Fruit fly (Drosophila melanogaster) whole organism, embryonic: ENCODE data around the gene Cdk1.

Experiments used
- Bgb ChIP-seq: fragments of 200-800 bp; sonication (Bioruptor generic); IDR thresholded peaks from 2 replicates; pipeline ENCODE4 v1.3.6; 2022; ENCODE audit warnings: missing biosample characterization, missing genetic modification characterization; ENCODE audit not compliant: partially characterized antibody
- CG10959 ChIP-seq: fragments of 200-800 bp; sonication (Bioruptor generic); IDR thresholded peaks from 2 replicates; pipeline ENCODE4 v1.3.6; 2022; ENCODE audit warnings: missing biosample characterization, missing genetic modification characterization
- CG11696 ChIP-seq: fragments of 200-800 bp; sonication (Bioruptor generic); IDR thresholded peaks from 2 replicates; pipeline ENCODE4 v1.3.6; 2022; ENCODE audit warnings: missing biosample characterization, missing genetic modification characterization
- CG12104 ChIP-seq: fragments of 200-800 bp; sonication (Bioruptor generic); optimal IDR thresholded peaks from 3 replicates; lab custom pipeline; 2016; ENCODE audit warnings: missing biosample characterization, missing genetic modification characterization
- CG17359 ChIP-seq: fragments of 200-800 bp; sonication (Bioruptor generic); optimal IDR thresholded peaks from 3 replicates; lab custom pipeline; 2018; ENCODE audit warnings: missing biosample characterization, mild to moderate bottlenecking, missing genetic modification characterization, moderate library complexity
- CG17385 ChIP-seq: fragments of 200-800 bp; sonication (Bioruptor generic); optimal IDR thresholded peaks from 3 replicates; lab custom pipeline; 2018; ENCODE audit warnings: missing biosample characterization, mild to moderate bottlenecking, missing genetic modification characterization
- CG2202 ChIP-seq: fragments of 200-800 bp; sonication (Bioruptor generic); optimal IDR thresholded peaks from 2 replicates; lab custom pipeline; 2018; ENCODE audit warnings: missing biosample characterization, mild to moderate bottlenecking, missing genetic modification characterization
- CG3281 ChIP-seq: fragments of 200-800 bp; sonication (Bioruptor generic); optimal IDR thresholded peaks from 3 replicates; lab custom pipeline; 2017; ENCODE audit warnings: missing biosample characterization, mild to moderate bottlenecking, missing genetic modification characterization
- CG3407 ChIP-seq: fragments of 200-800 bp; sonication (Bioruptor generic); optimal IDR thresholded peaks from 2 replicates; lab custom pipeline; 2018; ENCODE audit warnings: missing biosample characterization, mild to moderate bottlenecking, missing genetic modification characterization
- CG34376 ChIP-seq: fragments of 200-800 bp; sonication (Bioruptor generic); optimal IDR thresholded peaks from 2 replicates; lab custom pipeline; 2018; ENCODE audit warnings: missing biosample characterization, mild to moderate bottlenecking, missing genetic modification characterization
- CG3838 ChIP-seq: fragments of 200-800 bp; sonication (Bioruptor generic); optimal IDR thresholded peaks from 3 replicates; lab custom pipeline; 2016; ENCODE audit warnings: missing biosample characterization, missing genetic modification characterization
- CG5953 ChIP-seq: fragments of 200-800 bp; sonication (Bioruptor generic); IDR thresholded peaks from 2 replicates; pipeline ENCODE4 v1.3.6; 2022; ENCODE audit warnings: missing biosample characterization, missing genetic modification characterization
- CG6254 ChIP-seq: fragments of 200-800 bp; sonication (Bioruptor generic); optimal IDR thresholded peaks from 3 replicates; lab custom pipeline; 2017; ENCODE audit warnings: mild to moderate bottlenecking, missing biosample characterization, missing genetic modification reagents, missing genetic modification characterization
- CG7271 ChIP-seq: fragments of 200-800 bp; sonication (Bioruptor generic); optimal IDR thresholded peaks from 2 replicates; lab custom pipeline; 2018; ENCODE audit warnings: missing biosample characterization, mild to moderate bottlenecking, missing genetic modification characterization, moderate library complexity
- CG7745 ChIP-seq: fragments of 200-800 bp; sonication (Bioruptor generic); optimal IDR thresholded peaks from 2 replicates; lab custom pipeline; 2018; ENCODE audit warnings: missing biosample characterization, mild to moderate bottlenecking, missing genetic modification characterization, moderate library complexity
- CG7963 ChIP-seq: fragments of 200-800 bp; sonication (Bioruptor generic); IDR thresholded peaks from 3 replicates; pipeline ENCODE4 v1.3.6; 2022; ENCODE audit warnings: missing biosample characterization, missing genetic modification characterization; ENCODE audit not compliant: partially characterized antibody
- CG7987 ChIP-seq: fragments of 200-800 bp; sonication (Bioruptor generic); optimal IDR thresholded peaks from 2 replicates; lab custom pipeline; 2018; ENCODE audit warnings: missing biosample characterization, mild to moderate bottlenecking, missing genetic modification characterization, moderate library complexity
- CG8388 ChIP-seq: fragments of 200-800 bp; sonication (Bioruptor generic); optimal IDR thresholded peaks from 2 replicates; lab custom pipeline; 2019; ENCODE audit warnings: missing biosample characterization, mild to moderate bottlenecking, missing genetic modification characterization, moderate library complexity
- CG8944 ChIP-seq: fragments of 200-800 bp; sonication (Bioruptor generic); optimal IDR thresholded peaks from 3 replicates; lab custom pipeline; 2016; ENCODE audit warnings: missing biosample characterization, missing genetic modification characterization
- GATAe ChIP-seq: fragments of 200-800 bp; sonication (Bioruptor generic); conservative IDR thresholded peaks from 2 replicates; pipeline ENCODE4 v1.3.6; 2022; ENCODE audit warnings: missing biosample characterization, missing genetic modification characterization
- HLH54F ChIP-seq: fragments of 200-800 bp; sonication (Bioruptor generic); optimal IDR thresholded peaks from 3 replicates; lab custom pipeline; 2016; ENCODE audit warnings: missing biosample characterization, missing genetic modification characterization
- HmgZ ChIP-seq: fragments of 200-800 bp; sonication (Bioruptor generic); optimal IDR thresholded peaks from 2 replicates; lab custom pipeline; 2018; ENCODE audit warnings: missing biosample characterization, mild to moderate bottlenecking, missing genetic modification characterization
- Hmr ChIP-seq: fragments of 200-800 bp; sonication (Bioruptor generic); optimal IDR thresholded peaks from 3 replicates; lab custom pipeline; 2017; ENCODE audit warnings: mild to moderate bottlenecking, missing biosample characterization, missing genetic modification reagents, missing genetic modification characterization
- Jarid2 ChIP-seq: fragments of 200-800 bp; sonication (Bioruptor generic); optimal IDR thresholded peaks from 3 replicates; lab custom pipeline; 2017; ENCODE audit warnings: mild to moderate bottlenecking, missing biosample characterization, missing genetic modification reagents, missing genetic modification characterization
- Kr ChIP-seq: fragments of 200-800 bp; sonication (Bioruptor generic); optimal IDR thresholded peaks from 2 replicates; lab custom pipeline; 2017; ENCODE audit warnings: missing biosample characterization, mild to moderate bottlenecking, missing genetic modification characterization
- MBD-R2 ChIP-seq: fragments of 200-800 bp; sonication (Bioruptor generic); IDR thresholded peaks from 2 replicates; pipeline ENCODE4 v1.3.6; 2022; ENCODE audit warnings: missing biosample characterization, missing genetic modification characterization
- Max ChIP-seq: fragments of 200-800 bp; sonication (Bioruptor generic); optimal IDR thresholded peaks from 2 replicates; lab custom pipeline; 2016; ENCODE audit warnings: missing biosample characterization, mild to moderate bottlenecking, missing genetic modification characterization
- Poxn ChIP-seq: fragments of 200-800 bp; sonication (Bioruptor generic); IDR thresholded peaks from 2 replicates; pipeline ENCODE4 v1.3.6; 2022; ENCODE audit warnings: missing biosample characterization, missing genetic modification characterization
- Scr ChIP-seq: fragments of 200-800 bp; sonication (Bioruptor generic); IDR thresholded peaks from 2 replicates; pipeline ENCODE4 v1.3.6; 2022; ENCODE audit warnings: missing biosample characterization, missing genetic modification characterization; ENCODE audit not compliant: partially characterized antibody
- Usf ChIP-seq: fragments of 200-800 bp; sonication (Bioruptor generic); optimal IDR thresholded peaks from 2 replicates; lab custom pipeline; 2017; ENCODE audit warnings: missing genotype, missing biosample characterization, missing genetic modification characterization
- ase ChIP-seq: fragments of 200-800 bp; sonication (Bioruptor generic); IDR thresholded peaks from 3 replicates; pipeline ENCODE4 v1.3.6; 2022; ENCODE audit warnings: missing biosample characterization, missing genetic modification characterization
- ci ChIP-seq: fragments of 200-800 bp; sonication (Bioruptor generic); IDR thresholded peaks from 3 replicates; pipeline ENCODE4 v1.3.6; 2022; ENCODE audit warnings: missing biosample characterization, missing genetic modification characterization
- croc ChIP-seq: fragments of 200-800 bp; sonication (Bioruptor generic); conservative IDR thresholded peaks from 3 replicates; pipeline ENCODE4 v1.3.6; 2022; ENCODE audit warnings: missing biosample characterization, missing genetic modification characterization
- dpn ChIP-seq, 2 experiments: fragments of 200-800 bp; sonication (Bioruptor generic); optimal IDR thresholded peaks; 3 replicates each; lab custom pipeline; 2016; ENCODE audit warnings: missing biosample characterization in 2 of 2, missing genetic modification characterization in 2 of 2
- ewg ChIP-seq: fragments of 200-800 bp; sonication (Bioruptor generic); optimal IDR thresholded peaks from 3 replicates; lab custom pipeline; 2017; ENCODE audit warnings: mild to moderate bottlenecking, missing biosample characterization, missing genetic modification reagents, missing genetic modification characterization
- fd64A ChIP-seq: fragments of 200-800 bp; sonication (Bioruptor generic); optimal IDR thresholded peaks from 3 replicates; lab custom pipeline; 2018; ENCODE audit warnings: missing biosample characterization, mild to moderate bottlenecking, missing genetic modification characterization
- grau ChIP-seq: fragments of 200-800 bp; optimal IDR thresholded peaks from 3 replicates; lab custom pipeline; 2019; ENCODE audit warnings: missing biosample characterization, mild to moderate bottlenecking, missing genetic modification characterization, moderate library complexity
- grn ChIP-seq: fragments of 200-800 bp; sonication (Bioruptor generic); optimal IDR thresholded peaks from 3 replicates; lab custom pipeline; 2017; ENCODE audit warnings: missing biosample characterization, missing genetic modification characterization
- ken ChIP-seq: fragments of 200-800 bp; sonication (Bioruptor generic); IDR thresholded peaks from 3 replicates; pipeline ENCODE4 v1.3.6; 2022; ENCODE audit warnings: missing biosample characterization, missing genetic modification characterization
- lbe ChIP-seq: fragments of 200-800 bp; sonication (Bioruptor generic); optimal IDR thresholded peaks from 2 replicates; lab custom pipeline; 2016; ENCODE audit warnings: missing biosample characterization, mild to moderate bottlenecking, missing genetic modification characterization
- lmd ChIP-seq: fragments of 200-800 bp; sonication (Bioruptor generic); IDR thresholded peaks from 2 replicates; pipeline ENCODE4 v1.3.6; 2022; ENCODE audit warnings: missing biosample characterization, missing genetic modification characterization
- oc ChIP-seq: fragments of 200-800 bp; sonication (Bioruptor generic); optimal IDR thresholded peaks from 2 replicates; lab custom pipeline; 2018; ENCODE audit warnings: missing biosample characterization, mild to moderate bottlenecking, missing genetic modification characterization, moderate library complexity
- pb ChIP-seq: fragments of 200-800 bp; sonication (Bioruptor generic); optimal IDR thresholded peaks from 3 replicates; lab custom pipeline; 2016; ENCODE audit warnings: missing biosample characterization, missing genetic modification characterization
- pfk ChIP-seq: fragments of 200-800 bp; sonication (Bioruptor generic); optimal IDR thresholded peaks from 2 replicates; lab custom pipeline; 2018; ENCODE audit warnings: missing biosample characterization, mild to moderate bottlenecking, missing genetic modification characterization, moderate library complexity
- ro ChIP-seq: fragments of 200-800 bp; sonication (Bioruptor generic); IDR thresholded peaks from 2 replicates; pipeline ENCODE4 v1.3.6; 2022; ENCODE audit warnings: missing biosample characterization, missing genetic modification characterization
- sima ChIP-seq: fragments of 200-800 bp; sonication (Bioruptor generic); optimal IDR thresholded peaks from 2 replicates; lab custom pipeline; 2016; ENCODE audit warnings: missing biosample characterization, missing genetic modification characterization
- wor ChIP-seq: fragments of 200-800 bp; sonication (Bioruptor generic); IDR thresholded peaks from 2 replicates; pipeline ENCODE4 v1.3.6; 2022; ENCODE audit warnings: missing biosample characterization, missing genetic modification characterization
- zen2 ChIP-seq: fragments of 200-800 bp; sonication (Bioruptor generic); IDR thresholded peaks from 3 replicates; pipeline ENCODE4 v1.3.6; 2022; ENCODE audit warnings: missing biosample characterization, missing genetic modification characterization; ENCODE audit not compliant: partially characterized antibody
- zfh1 ChIP-seq: fragments of 200-800 bp; sonication (Bioruptor generic); IDR thresholded peaks from 3 replicates; pipeline ENCODE4 v1.3.6; 2022; ENCODE audit warnings: missing biosample characterization, missing genetic modification characterization

Cdk1 gene

dm6 chr2L:10386208-10386805 is at the start of gene Cdk1, which contains the start of gene mRpS7 (continued):
- no peak for TF ChIP-seq pb (GFP tag; lab: Kevin White, UChicago)
- TF ChIP-seq Kr (GFP tag; lab: Kevin White, UChicago): no peak
- no peak for TF ChIP-seq Bgb
- TF ChIP-seq CG10959 (GFP tag; lab: Robert Waterston, UW): no peak
- TF ChIP-seq CG7963 (GFP tag; lab: Robert Waterston, UW): no peak
- peak; percentile 79 for TF ChIP-seq Max (GFP tag; lab: Kevin White, UChicago)
- TF ChIP-seq CG2202 (tag; lab: Kevin White, UChicago): no peak
- peak; percentile 64 for TF ChIP-seq HLH54F (GFP tag; lab: Kevin White, UChicago)
- TF ChIP-seq wor (GFP tag; lab: Robert Waterston, UW): peak; percentile 56; the same call in 1 of the 2 replicates
- TF ChIP-seq CG6254 (GFP tag; lab: Kevin White, UChicago): peak; percentile 38
- TF ChIP-seq ci (GFP tag; lab: Robert Waterston, UW): peak; percentile 82; the same call in 2 of the 3 replicates
- TF ChIP-seq MBD-R2 (GFP tag; lab: Robert Waterston, UW): 0 out of 2 replicates have a peak, but pooled peaks have one; percentile 18
- TF ChIP-seq CG7745 (tag; lab: Kevin White, UChicago): no peak
- TF ChIP-seq CG12104 (GFP tag; lab: Kevin White, UChicago): peak; percentile 63
- peak; percentile 44 for TF ChIP-seq CG3407
- TF ChIP-seq zen2 (GFP tag; lab: Robert Waterston, UW): no peak
- peak; percentile 73 for TF ChIP-seq zfh1 (GFP tag; lab: Robert Waterston, UW)
- TF ChIP-seq ro (GFP tag; lab: Robert Waterston, UW): no peak
- TF ChIP-seq lbe (GFP tag; lab: Kevin White, UChicago): no peak
- TF ChIP-seq CG7271 (tag; lab: Kevin White, UChicago): peak; percentile 37
- TF ChIP-seq Usf (GFP tag; lab: Kevin White, UChicago): peak; percentile 40
- TF ChIP-seq CG8944 (GFP tag; lab: Kevin White, UChicago): peak; percentile 42
- TF ChIP-seq ewg (GFP tag; lab: Kevin White, UChicago): peak; percentile 52
- TF ChIP-seq CG3838: peak; percentile 63
- TF ChIP-seq Poxn: 0 out of 2 replicates have a peak, but pooled peaks have one; percentile 35
- peak; percentile 90 for TF ChIP-seq pfk (GFP tag; lab: Kevin White, UChicago)
- no peak; the same call in 1 of the 2 replicates for TF ChIP-seq lmd (GFP tag; lab: Robert Waterston, UW)
- no peak for TF ChIP-seq sima (GFP tag; lab: Kevin White, UChicago)
- TF ChIP-seq Scr (GFP tag; lab: Robert Waterston, UW): no peak
- TF ChIP-seq grn (GFP tag; lab: Kevin White, UChicago): no peak
- TF ChIP-seq Jarid2: no peak
- 0 out of 2 replicates have a peak, but pooled peaks have one; percentile 51 for TF ChIP-seq CG11696 (GFP tag; lab: Robert Waterston, UW)
- TF ChIP-seq CG3281 (GFP tag; lab: Kevin White, UChicago): peak; percentile 75
- TF ChIP-seq CG34376 (GFP tag; lab: Kevin White, UChicago): no peak
- TF ChIP-seq ase (GFP tag; lab: Robert Waterston, UW): peak; percentile 60; the same call in 2 of the 3 replicates
- TF ChIP-seq Hmr (GFP tag; lab: Kevin White, UChicago): peak; percentile 73
- peak; percentile 81 for TF ChIP-seq grau (tag; lab: Kevin White, UChicago)
- TF ChIP-seq CG17385 (GFP tag; lab: Kevin White, UChicago): peak; percentile 68
- TF ChIP-seq CG17359 (tag; lab: Kevin White, UChicago): peak; percentile 66
- no peak for TF ChIP-seq CG7987 (GFP tag; lab: Kevin White, UChicago)
- no peak for TF ChIP-seq GATAe (GFP tag; lab: Robert Waterston, UW)
- TF ChIP-seq croc (GFP tag; lab: Robert Waterston, UW): peak; percentile 57
- peak; percentile 66; the same call in 2 of the 3 replicates for TF ChIP-seq ken
- peak; percentile 29 to 62 for TF ChIP-seq dpn (GFP tag; optimal IDR thresholded peaks at IDR 0.05; lab: Kevin White, UChicago)
- TF ChIP-seq CG5953: 0 out of 2 replicates have a peak, but pooled peaks have one; percentile 52
- TF ChIP-seq oc (tag; lab: Kevin White, UChicago): no peak
- TF ChIP-seq CG8388 (GFP tag; lab: Kevin White, UChicago): peak; percentile 79
- no peak for TF ChIP-seq fd64A (GFP tag; lab: Kevin White, UChicago)
- TF ChIP-seq HmgZ (tag; lab: Kevin White, UChicago): peak; percentile 51
